Fruit fly (Drosophila melanogaster): Measurements from ENCODE around the gene CG4199.

Gene CG4199

dm6 chrX:2071878-2072817, 1.1 kb downstream of the CG4199 start, which contains the start of gene Rtca (continued):
- peak; percentile 37 for TF ChIP-seq CG18476 (GFP tag; optimal IDR thresholded peaks at IDR 0.05)
- no peak for TF ChIP-seq CG30020 (tag; optimal IDR thresholded peaks at IDR 0.05)
- TF ChIP-seq lola (GFP tag; optimal IDR thresholded peaks at IDR 0.05), result peak in 1 of 3 experiments; percentile 41
- peak; percentile 60 for TF ChIP-seq D19B (GFP tag; optimal IDR thresholded peaks at IDR 0.05)
- TF ChIP-seq CG1233 (GFP tag; optimal IDR thresholded peaks at IDR 0.05), result peak; percentile 51
- peak; percentile 82 for TF ChIP-seq CG15269 (tag; optimal IDR thresholded peaks at IDR 0.05)
- no peak for TF ChIP-seq fru (optimal IDR thresholded peaks at IDR 0.05)
- TF ChIP-seq Kr (GFP tag; optimal IDR thresholded peaks at IDR 0.05), result no peak
- no peak for TF ChIP-seq gt (GFP tag; IDR thresholded peaks at IDR 0.05)
- TF ChIP-seq CG8290 (GFP tag; optimal IDR thresholded peaks at IDR 0.05), result peak; percentile 14
- TF ChIP-seq CG8290 (tag; optimal IDR thresholded peaks at IDR 0.05), result peak in 1 of 2 experiments; percentile 62
- peak; percentile 46 for TF ChIP-seq CG4404 (GFP tag; IDR thresholded peaks at IDR 0.05)
- TF ChIP-seq CG32772 (GFP tag; IDR thresholded peaks at IDR 0.05), result 0 out of 2 replicates have a peak, but pooled peaks have one; percentile 45
- TF ChIP-seq Dbx (GFP tag; IDR thresholded peaks at IDR 0.05), result peak; percentile 60; the same call in 1 of the 3 replicates
- TF ChIP-seq CG12219 (GFP tag; optimal IDR thresholded peaks at IDR 0.05), result peak; percentile 55
- TF ChIP-seq CG11398 (GFP tag; optimal IDR thresholded peaks at IDR 0.05), result no peak
- peak; percentile 79 for TF ChIP-seq grau (tag; optimal IDR thresholded peaks at IDR 0.05)
- TF ChIP-seq Abd-B (GFP tag; optimal IDR thresholded peaks at IDR 0.05), result peak; percentile 37
- TF ChIP-seq Gsc (GFP tag; IDR thresholded peaks at IDR 0.05), result no peak
- TF ChIP-seq Stat92E (GFP tag; optimal IDR thresholded peaks at IDR 0.05), result no peak
- peak; percentile 45; the same call in 1 of the 2 replicates for TF ChIP-seq CG5953 (GFP tag; IDR thresholded peaks at IDR 0.05)
- TF ChIP-seq CG17829 (tag; optimal IDR thresholded peaks at IDR 0.05), result peak; percentile 44
- TF ChIP-seq hb (GFP tag; IDR thresholded peaks at IDR 0.05; ENCODE audit: partially characterized antibody), result no peak
- peak; percentile 86 for TF ChIP-seq her (GFP tag; optimal IDR thresholded peaks at IDR 0.05)
- 0 out of 3 replicates have a peak, but pooled peaks have one; percentile 16 for TF ChIP-seq CG34224 (GFP tag; IDR thresholded peaks at IDR 0.05; ENCODE audit: partially characterized antibody)
- TF ChIP-seq Dip2 (GFP tag; IDR thresholded peaks at IDR 0.05), result no peak
- peak; percentile 60 for TF ChIP-seq H2.0 (GFP tag; IDR thresholded peaks at IDR 0.05)
- TF ChIP-seq NFAT (GFP tag; IDR thresholded peaks at IDR 0.05), result no peak
- TF ChIP-seq CG6765 (GFP tag; optimal IDR thresholded peaks at IDR 0.05), result peak; percentile 58
- peak; percentile 43; the same call in 1 of the 2 replicates for TF ChIP-seq rib (GFP tag; IDR thresholded peaks at IDR 0.05)
- TF ChIP-seq CG7987 (GFP tag; optimal IDR thresholded peaks at IDR 0.05), result peak; percentile 82
- TF ChIP-seq CG2875 (GFP tag; optimal IDR thresholded peaks at IDR 0.05), result peak; percentile 13
- peak; percentile 59 for TF ChIP-seq CG16815 (GFP tag; optimal IDR thresholded peaks at IDR 0.05)
- peak; percentile 75 for TF ChIP-seq unpg (GFP tag; optimal IDR thresholded peaks at IDR 0.05)
- TF ChIP-seq CG7271 (tag; optimal IDR thresholded peaks at IDR 0.05), result no peak
- TF ChIP-seq CG2199 (GFP tag; IDR thresholded peaks at IDR 0.05), result no peak
- peak; percentile 34; the same call in 1 of the 2 replicates for TF ChIP-seq ttk (GFP tag; IDR thresholded peaks at IDR 0.05)
- no peak for TF ChIP-seq chm (GFP tag; IDR thresholded peaks at IDR 0.05)
- no peak for TF ChIP-seq luna (GFP tag; optimal IDR thresholded peaks at IDR 0.05)
- TF ChIP-seq CG32767 (GFP tag; IDR thresholded peaks at IDR 0.05), result no peak
- peak; percentile 53 for TF ChIP-seq fd96Cb (tag; optimal IDR thresholded peaks at IDR 0.05)
- peak; percentile 6 for TF ChIP-seq abd-A (tag; optimal IDR thresholded peaks at IDR 0.05)
- TF ChIP-seq Nf-YC (tag; optimal IDR thresholded peaks at IDR 0.05), result peak; percentile 56
- TF ChIP-seq fd102C (GFP tag; optimal IDR thresholded peaks at IDR 0.05), result no peak
- TF ChIP-seq CG3281 (GFP tag; optimal IDR thresholded peaks at IDR 0.05), result peak; percentile 78
- peak; percentile 66 to 75 for TF ChIP-seq bsh (GFP tag; optimal IDR thresholded peaks at IDR 0.05)
- TF ChIP-seq cato (GFP tag; optimal IDR thresholded peaks at IDR 0.05; ENCODE audit: borderline replicate concordance), result no peak
- TF ChIP-seq ERR (GFP tag; optimal IDR thresholded peaks at IDR 0.05), result peak; percentile 26

Data from whole organism, embryonic.